Worm (Caenorhabditis elegans) whole organism, L4 larva: Measurements from ENCODE around the gene rps-11.
A peak's percentile ranks its signal among the peaks of the same experiment; 100 is the strongest.

Source experiments
- D1046.2 ChIP-seq: fragments of 200-800 bp; sonication (Bioruptor generic); IDR thresholded peaks from 2 replicates; pipeline ENCODE4 v1.3.6; 2022; ENCODE audit warnings: missing genetic modification characterization, missing compliant biosample characterization
- F26F4.8 ChIP-seq: fragments of 200-800 bp; sonication (Bioruptor generic); conservative IDR thresholded peaks from 2 replicates; pipeline ENCODE4 v1.3.6; 2022; ENCODE audit warnings: missing genetic modification characterization, missing compliant biosample characterization
- F44E2.7 ChIP-seq: fragments of 200-800 bp; sonication (Bioruptor generic); IDR thresholded peaks from 2 replicates; pipeline ENCODE4 v2.1.2; 2022; ENCODE audit warnings: missing genetic modification characterization, missing compliant biosample characterization
- R02D3.7 ChIP-seq: fragments of 150-350 bp; sonication (generic microtip); optimal IDR thresholded peaks from 3 replicates; lab custom pipeline; 2014; ENCODE audit warnings: missing biosample characterization, missing genetic modification characterization
- T20F7.1 ChIP-seq: fragments of 200-800 bp; sonication (Bioruptor generic); optimal IDR thresholded peaks from 2 replicates; lab custom pipeline; 2018; ENCODE audit warnings: mild to moderate bottlenecking, missing genetic modification characterization, missing compliant biosample characterization
- Y48G9A.11 ChIP-seq: fragments of 200-800 bp; sonication (Bioruptor generic); IDR thresholded peaks from 2 replicates; pipeline ENCODE4 v1.3.6; 2022; ENCODE audit warnings: missing genetic modification reagents, missing genetic modification characterization, missing compliant biosample characterization
- Y5F2A.4 ChIP-seq: fragments of 200-800 bp; sonication (Bioruptor generic); optimal IDR thresholded peaks from 2 replicates; lab custom pipeline; 2018; ENCODE audit warnings: mild to moderate bottlenecking, missing genetic modification characterization, missing compliant biosample characterization
- aly-2 ChIP-seq: sonication (generic microtip); optimal IDR thresholded peaks from 2 replicates; lab custom pipeline; 2018; ENCODE audit warnings: missing biosample characterization, missing genetic modification characterization
- attf-4 ChIP-seq: sonication (generic microtip); optimal IDR thresholded peaks from 3 replicates; lab custom pipeline; 2017; ENCODE audit warnings: missing biosample characterization, missing genetic modification characterization
- ceh-28 ChIP-seq: fragments of 150-350 bp; optimal IDR thresholded peaks from 2 replicates; lab custom pipeline; 2014; ENCODE audit warnings: missing biosample characterization, missing genetic modification reagents, missing genetic modification characterization
- ceh-44 ChIP-seq: fragments of 200-800 bp; sonication (Bioruptor generic); IDR thresholded peaks from 2 replicates; pipeline ENCODE4 v1.3.6; 2022; ENCODE audit warnings: missing genetic modification reagents, missing genetic modification characterization, missing compliant biosample characterization
- ceh-62 ChIP-seq: sonication (generic microtip); optimal IDR thresholded peaks from 2 replicates; lab custom pipeline; 2017; ENCODE audit warnings: missing biosample characterization, missing genetic modification characterization
- daf-12 ChIP-seq: fragments of 150-350 bp; optimal IDR thresholded peaks from 2 replicates; lab custom pipeline; 2014; ENCODE audit warnings: missing biosample characterization, missing genetic modification reagents, missing genetic modification characterization
- daf-16 ChIP-seq, 3 experiments: sonication (generic microtip); optimal IDR thresholded peaks; 2 replicates each; lab custom pipeline; 2016 to 2017; ENCODE audit warnings: missing genetic modification characterization in 3 of 3, missing genetic modification reagents in 3 of 3, mild to moderate bottlenecking in 2 of 3, missing compliant biosample characterization in 2 of 3, missing biosample characterization in 1 of 3, moderate library complexity in 1 of 3
- daf-19 ChIP-seq: fragments of 200-800 bp; sonication (Bioruptor generic); conservative IDR thresholded peaks from 2 replicates; pipeline ENCODE4 v1.3.6; 2022; ENCODE audit warnings: missing genetic modification characterization, missing compliant biosample characterization
- dmd-9 ChIP-seq: fragments of 200-800 bp; sonication (Bioruptor generic); IDR thresholded peaks from 2 replicates; pipeline ENCODE4 v1.3.6; 2022; ENCODE audit warnings: missing genetic modification reagents, missing genetic modification characterization, missing compliant biosample characterization
- dpl-1 ChIP-seq: fragments of 150-350 bp; optimal IDR thresholded peaks from 2 replicates; lab custom pipeline; 2014; ENCODE audit warnings: missing biosample characterization, missing genetic modification reagents, missing genetic modification characterization
- egl-27 ChIP-seq: sonication (generic microtip); optimal IDR thresholded peaks from 3 replicates; lab custom pipeline; 2017; ENCODE audit warnings: missing biosample characterization, missing genetic modification reagents, missing genetic modification characterization
- egl-43 ChIP-seq: fragments of 200-800 bp; sonication (Bioruptor generic); IDR thresholded peaks from 2 replicates; pipeline ENCODE4 v1.3.6; 2022; ENCODE audit warnings: missing genetic modification reagents, missing genetic modification characterization, missing compliant biosample characterization
- fos-1 ChIP-seq: fragments of 150-350 bp; optimal IDR thresholded peaks from 2 replicates; lab custom pipeline; 2014; ENCODE audit warnings: missing biosample characterization, missing genetic modification characterization
- hlh-11 ChIP-seq: fragments of 200-800 bp; sonication (Bioruptor generic); optimal IDR thresholded peaks from 2 replicates; lab custom pipeline; 2018; ENCODE audit warnings: mild to moderate bottlenecking, missing genetic modification characterization, missing compliant biosample characterization
- hmg-1.1 ChIP-seq: fragments of 200-800 bp; sonication (Bioruptor generic); IDR thresholded peaks from 2 replicates; pipeline ENCODE4 v1.3.6; 2022; ENCODE audit warnings: missing genetic modification reagents, missing genetic modification characterization, missing compliant biosample characterization
- lim-7 ChIP-seq: fragments of 200-800 bp; sonication (Bioruptor generic); IDR thresholded peaks from 2 replicates; pipeline ENCODE4 v1.3.6; 2022; ENCODE audit warnings: missing genetic modification characterization, missing compliant biosample characterization
- lin-1 ChIP-seq: fragments of 200-800 bp; sonication (Bioruptor generic); IDR thresholded peaks from 2 replicates; pipeline ENCODE4 v1.3.6; 2022; ENCODE audit warnings: missing genetic modification reagents, missing genetic modification characterization, missing compliant biosample characterization
- lin-15B ChIP-seq: fragments of 150-350 bp; sonication (generic microtip); optimal IDR thresholded peaks from 3 replicates; lab custom pipeline; 2014; ENCODE audit warnings: missing biosample characterization, missing genetic modification characterization
- lin-29 ChIP-seq: fragments of 200-800 bp; sonication (Bioruptor generic); IDR thresholded peaks from 2 replicates; pipeline ENCODE4 v1.3.6; 2022; ENCODE audit warnings: missing genetic modification reagents, missing genetic modification characterization, missing compliant biosample characterization
- lin-39 ChIP-seq: fragments of 150-350 bp; optimal IDR thresholded peaks from 2 replicates; lab custom pipeline; 2014; ENCODE audit warnings: missing biosample characterization, missing genetic modification reagents, missing genetic modification characterization
- lir-3 ChIP-seq: sonication (generic microtip); optimal IDR thresholded peaks from 2 replicates; lab custom pipeline; 2016; ENCODE audit warnings: mild to moderate bottlenecking, missing genetic modification characterization, missing compliant biosample characterization
- madf-5 ChIP-seq, 2 experiments: fragments of 200-800 bp; sonication (Bioruptor generic); IDR thresholded peaks; 2 replicates each; pipeline ENCODE4 v1.3.6; 2022; ENCODE audit warnings: missing compliant biosample characterization in 2 of 2, missing genetic modification characterization in 2 of 2
- madf-9 ChIP-seq: fragments of 200-800 bp; sonication (Bioruptor generic); conservative IDR thresholded peaks from 2 replicates; pipeline ENCODE4 v1.3.6; 2022; ENCODE audit warnings: missing genetic modification reagents, missing genetic modification characterization, missing compliant biosample characterization
- mdl-1 ChIP-seq, 2 experiments: fragments of 150-350 bp in 1 of 2; sonication (generic microtip) in 1 of 2; optimal IDR thresholded peaks; 2 replicates each; lab custom pipeline; 2014 to 2017; ENCODE audit warnings: missing biosample characterization in 2 of 2, missing genetic modification characterization in 2 of 2
- mep-1 ChIP-seq: fragments of 150-350 bp; sonication (generic microtip); optimal IDR thresholded peaks from 3 replicates; lab custom pipeline; 2014; ENCODE audit warnings: missing biosample characterization, missing genetic modification characterization
- mxl-2 ChIP-seq: fragments of 200-800 bp; sonication (Bioruptor generic); conservative IDR thresholded peaks from 2 replicates; pipeline ENCODE4 v1.3.6; 2022; ENCODE audit warnings: missing genetic modification reagents, missing genetic modification characterization, missing compliant biosample characterization
- mxl-3 ChIP-seq: fragments of 200-800 bp; sonication (Bioruptor generic); optimal IDR thresholded peaks from 2 replicates; lab custom pipeline; 2018; ENCODE audit warnings: mild to moderate bottlenecking, missing genetic modification characterization, missing compliant biosample characterization
- nhr-10 ChIP-seq: fragments of 150-350 bp; optimal IDR thresholded peaks from 2 replicates; lab custom pipeline; 2014; ENCODE audit warnings: missing biosample characterization, missing genetic modification characterization
- nhr-111 ChIP-seq: fragments of 200-800 bp; sonication (Bioruptor generic); optimal IDR thresholded peaks from 2 replicates; lab custom pipeline; 2018; ENCODE audit warnings: mild to moderate bottlenecking, missing genetic modification characterization, missing compliant biosample characterization
- nhr-28 ChIP-seq: fragments of 150-350 bp; optimal IDR thresholded peaks from 2 replicates; lab custom pipeline; 2014; ENCODE audit warnings: missing biosample characterization, missing genetic modification characterization
- nhr-41 ChIP-seq: fragments of 200-800 bp; sonication (Bioruptor generic); IDR thresholded peaks from 2 replicates; pipeline ENCODE4 v1.3.6; 2022; ENCODE audit warnings: missing genetic modification reagents, missing genetic modification characterization, missing compliant biosample characterization
- pha-4 ChIP-seq, 2 experiments: fragments of 150-350 bp in 1 of 2; fragments of 200-800 bp in 1 of 2; sonication (Bioruptor generic) in 1 of 2; IDR thresholded peaks in 1 of 2; optimal IDR thresholded peaks in 1 of 2; 2 replicates each; pipeline versions ENCODE4 v1.3.6 to Lab custom; 2014 to 2022; ENCODE audit warnings: missing genetic modification characterization in 2 of 2, missing genetic modification reagents in 2 of 2, missing biosample characterization in 1 of 2, missing compliant biosample characterization in 1 of 2
- sdz-12 ChIP-seq: fragments of 200-800 bp; sonication (Bioruptor generic); optimal IDR thresholded peaks from 2 replicates; lab custom pipeline; 2018; ENCODE audit warnings: mild to moderate bottlenecking, missing genetic modification characterization, missing compliant biosample characterization
- set-16 ChIP-seq: fragments of 200-800 bp; sonication (Bioruptor generic); IDR thresholded peaks from 2 replicates; pipeline ENCODE4 v1.3.6; 2022; ENCODE audit warnings: missing genetic modification reagents, missing genetic modification characterization, missing compliant biosample characterization
- spr-1 ChIP-seq: sonication (generic microtip); optimal IDR thresholded peaks from 2 replicates; lab custom pipeline; 2016; ENCODE audit warnings: mild to moderate bottlenecking, missing genetic modification characterization, missing compliant biosample characterization
- spr-3 ChIP-seq: fragments of 200-800 bp; sonication (Bioruptor generic); optimal IDR thresholded peaks from 2 replicates; lab custom pipeline; 2018; ENCODE audit warnings: mild to moderate bottlenecking, missing genetic modification characterization, missing compliant biosample characterization
- unc-130 ChIP-seq: sonication (generic microtip); optimal IDR thresholded peaks from 2 replicates; lab custom pipeline; 2016; ENCODE audit warnings: missing genetic modification reagents, missing genetic modification characterization, missing compliant biosample characterization
- unc-39 ChIP-seq: sonication (generic microtip); optimal IDR thresholded peaks from 2 replicates; lab custom pipeline; 2017; ENCODE audit warnings: missing biosample characterization, missing genetic modification characterization
- vab-7 ChIP-seq: fragments of 200-800 bp; sonication (Bioruptor generic); IDR thresholded peaks from 2 replicates; pipeline ENCODE4 v1.3.6; 2022; ENCODE audit warnings: missing genetic modification reagents, missing genetic modification characterization, missing compliant biosample characterization
- zfp-2 ChIP-seq: sonication (generic microtip); optimal IDR thresholded peaks from 2 replicates; lab custom pipeline; 2016; ENCODE audit warnings: mild to moderate bottlenecking, missing genetic modification characterization, missing compliant biosample characterization
- zfp-3 ChIP-seq: fragments of 200-800 bp; sonication (Bioruptor generic); conservative IDR thresholded peaks from 2 replicates; pipeline ENCODE4 v1.3.6; 2022; ENCODE audit warnings: missing genetic modification reagents, missing genetic modification characterization, missing compliant biosample characterization
- zip-11 ChIP-seq: fragments of 200-800 bp; sonication (Bioruptor generic); IDR thresholded peaks from 2 replicates; pipeline ENCODE4 v1.3.6; 2022; ENCODE audit warnings: missing genetic modification characterization, missing compliant biosample characterization
- ztf-11 ChIP-seq: fragments of 150-350 bp; optimal IDR thresholded peaks from 2 replicates; lab custom pipeline; 2014; ENCODE audit warnings: missing biosample characterization, missing genetic modification characterization
- ztf-7 ChIP-seq: fragments of 150-350 bp; optimal IDR thresholded peaks from 2 replicates; lab custom pipeline; 2014; ENCODE audit warnings: missing biosample characterization, missing genetic modification characterization

The rps-11 gene

DNA sequence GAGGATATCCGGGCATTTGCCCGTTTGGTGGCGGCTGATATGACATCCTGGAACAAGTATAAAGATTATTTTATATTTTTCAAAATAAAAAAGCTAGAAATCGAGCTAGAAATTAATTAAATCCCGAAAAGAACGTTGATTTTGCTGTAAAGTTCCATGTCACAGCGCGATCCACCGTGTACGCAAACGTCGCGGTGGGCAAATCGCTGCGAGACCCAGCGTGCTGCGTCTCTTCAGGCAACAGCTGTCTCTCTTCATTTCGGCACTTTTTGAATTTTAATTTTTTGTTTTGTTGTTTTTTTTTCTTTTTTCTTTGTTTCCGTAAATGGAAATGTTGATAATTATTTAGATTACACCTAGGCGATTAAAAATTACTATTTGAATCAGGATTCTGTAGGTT, 36.3 kb upstream of the rps-11 start, which contains the start of gene sec-24.1 (continued):
- TF ChIP-seq nhr-10 (tag; lab: Kevin White, UChicago) (peak; percentile 44), pha-4 (GFP tag; IDR thresholded peaks at IDR 0.05; lab: Robert Waterston, UW) (peak; percentile 84), pha-4 (tag; optimal IDR thresholded peaks at IDR 0.05; lab: Kevin White, UChicago) (no peak), zfp-2 (peak; percentile 7), aly-2 (tag; lab: Kevin White, UChicago) (no peak), vab-7 (GFP tag; lab: Robert Waterston, UW) (no peak), ztf-11 (no peak), D1046.2 (GFP tag; lab: Robert Waterston, UW) (no peak), F26F4.8 (GFP tag; lab: Robert Waterston, UW) (no peak), lin-39 (tag; lab: Kevin White, UChicago) (no peak), unc-39 (tag; lab: Kevin White, UChicago) (no peak), daf-12 (tag; lab: Kevin White, UChicago) (no peak), R02D3.7 (tag; lab: Kevin White, UChicago) (no peak), daf-16 (GFP tag; optimal IDR thresholded peaks at IDR 0.05; lab: Kevin White, UChicago) (peak in 1 of 2 experiments; percentile 58), daf-16 (tag; optimal IDR thresholded peaks at IDR 0.05; lab: Kevin White, UChicago) (peak; percentile 54), nhr-111 (no peak), hmg-1.1 (GFP tag; lab: Robert Waterston, UW) (peak; percentile 92), spr-3 (GFP tag; lab: Kevin White, UChicago) (peak; percentile 28), set-16 (GFP tag; lab: Robert Waterston, UW) (peak; percentile 49; the same call in 1 of the 2 replicates), lin-1 (GFP tag; lab: Robert Waterston, UW) (no peak), nhr-28 (peak; percentile 55), ceh-28 (tag; lab: Kevin White, UChicago) (no peak), ceh-62 (tag; lab: Kevin White, UChicago) (no peak), nhr-41 (GFP tag; lab: Robert Waterston, UW) (no peak), ztf-7 (tag; lab: Kevin White, UChicago) (peak; percentile 73), Y48G9A.11 (GFP tag; lab: Robert Waterston, UW) (no peak), egl-43 (GFP tag; lab: Robert Waterston, UW) (no peak), sdz-12 (no peak), dmd-9 (GFP tag; lab: Robert Waterston, UW) (no peak), dpl-1 (GFP tag; lab: Kevin White, UChicago) (peak; percentile 95), zip-11 (no peak), mxl-3 (GFP tag; lab: Kevin White, UChicago) (peak; percentile 25), hlh-11 (peak; percentile 96), madf-5 (GFP tag; IDR thresholded peaks at IDR 0.05; lab: Robert Waterston, UW) (no peak), daf-19 (no peak), mdl-1 (tag; optimal IDR thresholded peaks at IDR 0.05; lab: Kevin White, UChicago) (peak; percentile 25 to 40), ceh-44 (GFP tag; lab: Robert Waterston, UW) (peak; percentile 73), lim-7 (GFP tag; lab: Robert Waterston, UW) (no peak), spr-1 (tag; lab: Kevin White, UChicago) (peak; percentile 71), unc-130 (GFP tag; lab: Kevin White, UChicago) (peak; percentile 28), Y5F2A.4 (GFP tag; lab: Kevin White, UChicago) (no peak), lin-29 (peak; percentile 62; the same call in 1 of the 2 replicates), mxl-2 (GFP tag; lab: Robert Waterston, UW) (no peak), T20F7.1 (GFP tag; lab: Kevin White, UChicago) (peak; percentile 71), zfp-3 (GFP tag; lab: Robert Waterston, UW) (0 out of 2 replicates have a peak, but pooled peaks have one; percentile 55), madf-9 (GFP tag; lab: Robert Waterston, UW) (peak; percentile 55; the same call in 1 of the 2 replicates), attf-4 (tag; lab: Kevin White, UChicago) (no peak), egl-27 (tag; lab: Kevin White, UChicago) (no peak), fos-1 (no peak), F44E2.7 (no peak), mep-1 (tag; lab: Kevin White, UChicago) (peak; percentile 92), lir-3 (tag; lab: Kevin White, UChicago) (no peak), lin-15B (tag; lab: Kevin White, UChicago) (no peak)
